Worm (Caenorhabditis elegans) whole organism, L2 larva: ENCODE results near the gene F15B10.3.
"Not testable (repeated sequence)": the region's sequence is repeated elsewhere in the genome, so short reads cannot be mapped to it uniquely, and the experiment has no call there.

ENCODE experiments used
- C34F6.9 ChIP-seq: fragments of 150-350 bp; optimal IDR thresholded peaks from 2 replicates; lab custom pipeline; 2014; ENCODE audit warnings: missing biosample characterization, missing genetic modification characterization
- F13H6.1 ChIP-seq: sonication (generic microtip); optimal IDR thresholded peaks from 2 replicates; lab custom pipeline; 2016; ENCODE audit warnings: missing genetic modification characterization, missing compliant biosample characterization
- R02D3.7 ChIP-seq: fragments of 150-350 bp; optimal IDR thresholded peaks from 2 replicates; lab custom pipeline; 2014; ENCODE audit warnings: missing biosample characterization, missing genetic modification characterization
- Y55F3AM.14 ChIP-seq: fragments of 200-800 bp; sonication (Bioruptor generic); optimal IDR thresholded peaks from 2 replicates; lab custom pipeline; 2018; ENCODE audit warnings: mild to moderate bottlenecking, missing genetic modification characterization, missing compliant biosample characterization
- alr-1 ChIP-seq: fragments of 150-350 bp; optimal IDR thresholded peaks from 2 replicates; lab custom pipeline; 2014; ENCODE audit warnings: missing biosample characterization, missing genetic modification characterization
- aly-2 ChIP-seq: fragments of 150-350 bp; optimal IDR thresholded peaks from 2 replicates; lab custom pipeline; 2014; ENCODE audit warnings: missing biosample characterization, missing genetic modification characterization
- ama-1 ChIP-seq: fragments of 150-350 bp; optimal IDR thresholded peaks from 2 replicates; lab custom pipeline; 2018; ENCODE audit warnings: inconsistent platforms
- blmp-1 ChIP-seq: sonication (generic microtip); optimal IDR thresholded peaks from 2 replicates; lab custom pipeline; 2017; ENCODE audit warnings: missing genetic modification characterization, mild to moderate bottlenecking, missing compliant biosample characterization, antibody characterized with exemption, moderate library complexity; ENCODE audit not compliant: insufficient read depth
- ceh-16 ChIP-seq: fragments of 150-350 bp; optimal IDR thresholded peaks from 2 replicates; lab custom pipeline; 2014; ENCODE audit warnings: missing biosample characterization, missing genetic modification characterization
- ceh-82 ChIP-seq: fragments of 150-350 bp; optimal IDR thresholded peaks from 2 replicates; lab custom pipeline; 2014; ENCODE audit warnings: missing biosample characterization, missing genetic modification characterization
- fos-1 ChIP-seq: fragments of 150-350 bp; optimal IDR thresholded peaks from 2 replicates; lab custom pipeline; 2014; ENCODE audit warnings: missing biosample characterization, missing genetic modification characterization
- gmeb-1 ChIP-seq: fragments of 150-350 bp; optimal IDR thresholded peaks from 2 replicates; lab custom pipeline; 2014; ENCODE audit warnings: missing biosample characterization, missing genetic modification characterization
- lin-11 ChIP-seq: fragments of 150-350 bp; sonication (generic microtip); optimal IDR thresholded peaks from 2 replicates; lab custom pipeline; 2014; ENCODE audit warnings: missing biosample characterization, missing genetic modification characterization, inconsistent platforms, mixed read lengths
- lin-13 ChIP-seq: fragments of 150-350 bp; optimal IDR thresholded peaks from 2 replicates; lab custom pipeline; 2014; ENCODE audit warnings: missing biosample characterization, missing genetic modification reagents, missing genetic modification characterization
- lin-39 ChIP-seq: fragments of 150-350 bp; optimal IDR thresholded peaks from 2 replicates; lab custom pipeline; 2014; ENCODE audit warnings: missing biosample characterization, missing genetic modification reagents, missing genetic modification characterization
- lsy-2 ChIP-seq, 2 experiments: fragments of 150-350 bp in 1 of 2; sonication (generic microtip) in 1 of 2; optimal IDR thresholded peaks; 2 replicates each; lab custom pipeline; 2014 to 2017; ENCODE audit warnings: missing biosample characterization in 2 of 2, missing genetic modification characterization in 2 of 2
- mbf-1 ChIP-seq: sonication (generic microtip); optimal IDR thresholded peaks from 2 replicates; lab custom pipeline; 2017; ENCODE audit warnings: missing biosample characterization, missing genetic modification characterization
- mdl-1 ChIP-seq, 2 experiments: fragments of 150-350 bp in 1 of 2; sonication (generic microtip) in 1 of 2; optimal IDR thresholded peaks; 2 replicates each; lab custom pipeline; 2017; ENCODE audit warnings: missing biosample characterization in 2 of 2, missing genetic modification characterization in 2 of 2
- nhr-10 ChIP-seq: sonication (generic microtip); optimal IDR thresholded peaks from 2 replicates; lab custom pipeline; 2017; ENCODE audit warnings: missing biosample characterization, missing genetic modification characterization
- nhr-12 ChIP-seq: fragments of 150-350 bp; optimal IDR thresholded peaks from 2 replicates; lab custom pipeline; 2014; ENCODE audit warnings: missing biosample characterization, missing genetic modification characterization
- nhr-21 ChIP-seq: fragments of 150-350 bp; optimal IDR thresholded peaks from 2 replicates; lab custom pipeline; 2014; ENCODE audit warnings: missing biosample characterization, missing genetic modification characterization
- nhr-23 ChIP-seq: fragments of 150-350 bp; optimal IDR thresholded peaks from 2 replicates; lab custom pipeline; 2014; ENCODE audit warnings: missing biosample characterization, missing genetic modification reagents, missing genetic modification characterization
- nhr-237 ChIP-seq: fragments of 150-350 bp; optimal IDR thresholded peaks from 2 replicates; lab custom pipeline; 2014; ENCODE audit warnings: missing biosample characterization, missing genetic modification characterization
- nhr-25 ChIP-seq: fragments of 150-350 bp; sonication (generic microtip); optimal IDR thresholded peaks from 3 replicates; lab custom pipeline; 2014; ENCODE audit warnings: missing biosample characterization, missing genetic modification characterization
- nhr-6 ChIP-seq: fragments of 150-350 bp; optimal IDR thresholded peaks from 2 replicates; lab custom pipeline; 2014; ENCODE audit warnings: missing biosample characterization, missing genetic modification characterization
- skn-1 ChIP-seq: sonication (generic microtip); optimal IDR thresholded peaks from 2 replicates; lab custom pipeline; 2017; ENCODE audit warnings: missing biosample characterization, missing genetic modification characterization
- sma-3 ChIP-seq: sonication (generic microtip); optimal IDR thresholded peaks from 2 replicates; lab custom pipeline; 2016; ENCODE audit warnings: missing genetic modification reagents, missing genetic modification characterization, missing compliant biosample characterization
- sma-9 ChIP-seq, 2 experiments: fragments of 150-350 bp in 1 of 2; sonication (generic microtip) in 1 of 2; optimal IDR thresholded peaks; 2 replicates each; lab custom pipeline; 2014 to 2016; ENCODE audit warnings: missing genetic modification characterization in 2 of 2, mild to moderate bottlenecking in 1 of 2, missing biosample characterization in 1 of 2, missing compliant biosample characterization in 1 of 2, missing genetic modification reagents in 1 of 2, moderate library complexity in 1 of 2
- snpc-4 ChIP-seq: fragments of 150-350 bp; optimal IDR thresholded peaks from 2 replicates; lab custom pipeline; 2014; ENCODE audit warnings: missing biosample characterization, missing genetic modification characterization
- ztf-1 ChIP-seq: fragments of 200-800 bp; sonication (Bioruptor generic); conservative IDR thresholded peaks from 2 replicates; pipeline ENCODE4 v1.3.6; 2022; ENCODE audit warnings: missing genetic modification characterization, missing compliant biosample characterization
- ztf-11 ChIP-seq: sonication (generic microtip); optimal IDR thresholded peaks from 2 replicates; lab custom pipeline; 2017; ENCODE audit warnings: missing biosample characterization, missing genetic modification characterization
- ztf-4 ChIP-seq: fragments of 150-350 bp; optimal IDR thresholded peaks from 2 replicates; lab custom pipeline; 2014; ENCODE audit warnings: missing biosample characterization, missing genetic modification characterization

F15B10.3 gene

DNA sequence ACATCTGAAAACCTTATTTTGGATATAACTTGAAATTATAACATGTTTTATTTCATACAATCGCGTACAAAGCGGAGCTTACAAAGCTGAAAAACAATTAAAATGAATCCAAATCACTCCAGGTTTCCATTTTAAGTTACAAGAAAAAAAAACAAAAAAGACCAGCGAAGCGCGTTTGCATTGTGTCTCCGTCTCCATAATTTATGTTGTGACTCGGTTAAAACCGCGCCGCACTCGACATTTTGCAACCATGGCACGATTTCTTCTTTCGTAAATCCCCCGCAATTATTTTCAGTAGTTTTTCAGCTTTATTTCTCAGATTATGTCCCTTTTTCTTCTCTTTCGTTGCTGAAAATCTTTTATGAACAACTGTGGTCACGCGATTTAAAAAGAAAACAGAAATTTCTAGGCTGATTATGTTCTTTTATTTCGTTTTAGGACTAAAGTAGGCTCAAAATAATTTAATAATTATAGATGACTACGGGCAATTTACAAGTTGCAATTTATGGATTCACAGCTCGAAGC, 17.0 kb upstream of the F15B10.3 start, which contains the start of the genes F38A5.2 and dnj-11 (continued):
- TF ChIP-seq nhr-12 (no peak), nhr-237 (no peak), mdl-1 (tag; optimal IDR thresholded peaks at IDR 0.05; lab: Kevin White, UChicago) (no peak), Y55F3AM.14 (GFP tag; lab: Kevin White, UChicago) (no peak), ztf-1 (GFP tag; lab: Robert Waterston, UW) (no peak), mbf-1 (no peak), fos-1 (tag; lab: Kevin White, UChicago) (peak; percentile 72), ceh-82 (tag; lab: Kevin White, UChicago) (no peak)

DNA sequence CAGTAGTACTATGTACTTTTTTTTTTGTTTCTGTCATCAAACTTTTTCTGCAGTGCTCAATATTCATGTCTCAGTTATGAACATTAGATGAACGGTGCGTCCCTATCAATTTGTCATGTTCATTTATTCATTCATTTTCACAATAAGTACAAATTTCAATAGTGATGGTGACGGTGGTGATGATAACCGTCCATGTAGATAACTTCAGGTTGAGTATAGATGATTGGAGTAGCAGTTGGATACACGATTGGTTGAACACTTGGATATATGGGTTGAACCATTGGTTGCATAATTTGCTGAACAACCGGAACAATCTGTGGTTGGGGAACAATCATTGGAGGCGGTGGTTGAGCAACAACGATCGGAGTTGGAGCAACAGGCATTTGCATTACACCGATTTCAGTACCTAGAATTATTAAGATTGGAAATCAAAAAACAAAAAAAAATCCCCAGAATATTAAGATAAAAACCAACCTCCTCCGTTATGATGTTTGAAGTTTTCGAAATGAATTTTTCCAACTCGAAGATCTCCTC, 14.3 kb upstream of the F15B10.3 start:
- TF ChIP-seq R02D3.7, result no peak
- no peak for TF ChIP-seq alr-1 (tag; lab: Kevin White, UChicago)
- no peak for TF ChIP-seq lin-13 (GFP tag; lab: Kevin White, UChicago)
- no peak for TF ChIP-seq nhr-25

DNA sequence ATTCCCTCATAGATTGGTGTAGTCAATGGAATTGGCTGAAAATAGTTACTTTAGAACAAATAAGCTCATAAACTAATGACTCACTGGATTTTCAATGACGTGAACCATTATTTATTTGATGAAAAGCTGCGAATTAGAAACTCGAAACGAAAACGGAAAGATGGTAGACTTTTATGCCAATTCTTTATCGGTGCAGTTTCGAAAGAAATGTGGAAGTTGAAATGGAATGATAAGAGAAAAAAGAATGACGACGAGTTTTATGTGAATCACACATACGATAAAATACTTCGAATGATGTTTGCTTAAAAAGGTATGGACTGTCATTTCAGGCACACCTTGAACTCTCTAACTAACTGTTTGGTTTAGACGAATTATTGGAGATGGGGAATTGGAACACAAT, 12.4 kb upstream of the F15B10.3 start, which contains the start of the genes lec-11 and irld-7:
Gene lec-11, minus strand, starts transcription at position 126 of the 400 bp plus-strand sequence.
Gene irld-7, plus strand, starts transcription at position 332 of the 400 bp plus-strand sequence.
- peak; percentile 93 for TF ChIP-seq fos-1 (tag; lab: Kevin White, UChicago)
- peak; percentile 25 for TF ChIP-seq sma-9 (GFP tag; optimal IDR thresholded peaks at IDR 0.05; lab: Kevin White, UChicago)
- no peak for TF ChIP-seq sma-9 (tag; optimal IDR thresholded peaks at IDR 0.05; lab: Kevin White, UChicago)
- TF ChIP-seq nhr-12, result no peak

ce11 chrIV:6591010-6591746, 11.3 kb upstream of the F15B10.3 start, which contains the start of the genes nspb-1 and nspb-2:
Gene nspb-1 (minus strand): TSS chrIV:6591110.
Gene nspb-2 (plus strand): TSS chrIV:6591696.
- not testable (repeated sequence) for TF ChIP-seq blmp-1 (tag; lab: Kevin White, UChicago); sma-9 (GFP tag; optimal IDR thresholded peaks at IDR 0.05; lab: Kevin White, UChicago); sma-9 (tag; optimal IDR thresholded peaks at IDR 0.05; lab: Kevin White, UChicago); nhr-23 (tag; lab: Kevin White, UChicago)
- TF ChIP-seq, all 48 proteins: peak for 0; not testable (repeated sequence) for 48

DNA sequence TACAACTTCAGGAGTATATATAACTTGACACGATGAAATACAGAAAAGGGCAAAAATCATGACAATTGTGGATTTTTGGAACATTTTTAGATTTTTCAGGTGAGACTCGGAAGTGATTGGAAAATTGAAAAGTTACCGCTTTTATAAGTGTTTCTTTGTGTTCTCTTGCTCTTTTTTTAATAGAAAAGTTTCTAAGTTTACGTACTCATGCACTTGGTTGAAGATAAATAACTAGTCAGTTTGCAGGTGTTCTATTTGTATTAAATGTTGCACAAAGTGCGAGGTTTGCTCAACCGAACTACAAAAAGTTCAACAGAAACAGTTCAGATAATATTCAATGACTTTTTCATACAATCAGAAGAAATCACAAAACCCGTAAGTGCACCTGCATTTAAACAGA, 7.6 kb upstream of the F15B10.3 start, which contains the start of gene nspb-3:
Gene nspb-3, minus strand, starts transcription at position 101 of the 400 bp plus-strand sequence.
- not testable (repeated sequence) for TF ChIP-seq mdl-1 (tag; optimal IDR thresholded peaks at IDR 0.05; lab: Kevin White, UChicago); aly-2; fos-1 (tag; lab: Kevin White, UChicago)

DNA sequence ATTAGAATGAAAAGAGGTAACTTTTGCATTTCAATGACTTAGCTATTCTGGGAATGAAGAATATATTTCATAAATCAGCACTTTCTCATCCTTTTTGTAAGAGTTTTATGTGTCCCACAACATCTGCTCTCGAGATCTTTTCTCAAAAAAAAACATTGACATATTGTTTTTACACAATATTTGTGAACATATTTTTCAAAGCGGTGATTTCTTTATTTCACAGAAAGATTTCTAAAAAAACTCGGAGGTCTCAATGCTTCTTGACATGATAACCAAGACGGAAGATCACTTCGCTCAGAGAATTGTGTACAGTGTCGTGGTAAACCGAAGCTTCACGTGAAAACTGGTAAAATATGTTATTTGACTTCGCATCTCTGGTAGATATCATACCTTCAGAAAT, 6.6 kb upstream of the F15B10.3 start, which contains the start of gene F38A5.22:
Gene F38A5.22, minus strand, starts transcription at position 29 of the 400 bp plus-strand sequence.
- no peak for TF ChIP-seq nhr-21 (tag; lab: Kevin White, UChicago)
- no peak for TF ChIP-seq nhr-10
- no peak for TF ChIP-seq nhr-25
- no peak for TF ChIP-seq sma-3 (GFP tag; lab: Kevin White, UChicago)
- no peak for TF ChIP-seq lin-13 (GFP tag; lab: Kevin White, UChicago)
- TF ChIP-seq ceh-16 (tag; lab: Kevin White, UChicago), result no peak
- TF ChIP-seq F13H6.1 (tag; lab: Kevin White, UChicago), result no peak
- no peak for TF ChIP-seq blmp-1 (tag; lab: Kevin White, UChicago)
- no peak for TF ChIP-seq nhr-23 (tag; lab: Kevin White, UChicago)
- no peak for TF ChIP-seq C34F6.9 (tag; lab: Kevin White, UChicago)
- TF ChIP-seq fos-1 (tag; lab: Kevin White, UChicago), result no peak
- TF ChIP-seq ceh-82 (tag; lab: Kevin White, UChicago), result no peak

- TF ChIP-seq nhr-12 (no peak), ztf-11 (no peak), sma-3 (GFP tag; lab: Kevin White, UChicago) (no peak), ztf-1 (GFP tag; lab: Robert Waterston, UW) (no peak), snpc-4 (tag; lab: Kevin White, UChicago) (no peak), lin-11 (no peak), R02D3.7 (no peak), nhr-237 (no peak), ama-1 (lab: Kevin White, UChicago) (no peak), lin-39 (tag; lab: Kevin White, UChicago) (no peak), ceh-82 (tag; lab: Kevin White, UChicago) (no peak), nhr-6 (tag; lab: Kevin White, UChicago) (no peak), gmeb-1 (tag; lab: Kevin White, UChicago) (no peak), fos-1 (tag; lab: Kevin White, UChicago) (no peak), lsy-2 (tag; optimal IDR thresholded peaks at IDR 0.05; lab: Kevin White, UChicago) (no peak), skn-1 (tag; lab: Kevin White, UChicago) (no peak), ztf-4 (tag; lab: Kevin White, UChicago) (no peak)
- TF ChIP-seq, all 48 proteins: peak for 0
Observed at ce11 chrIV:6597298-6597697, 5.2 kb upstream of the F15B10.3 start, which contains the start of gene F38A5.6. Gene F38A5.6 (minus strand): TSS chrIV:6597398.
